Worm (Caenorhabditis elegans) whole organism, early embryonic: ENCODE data around the gene sri-47.
"Not testable (repeated sequence)": the region's sequence is repeated elsewhere in the genome, so short reads cannot be mapped to it uniquely, and the experiment has no call there.

ENCODE experiments used
- B0310.2 ChIP-seq: sonication (generic microtip); optimal IDR thresholded peaks from 2 replicates; lab custom pipeline; 2016; ENCODE audit warnings: mild to moderate bottlenecking, missing genetic modification characterization, missing compliant biosample characterization
- F13C5.2 ChIP-seq: sonication (generic microtip); optimal IDR thresholded peaks from 2 replicates; lab custom pipeline; 2017; ENCODE audit warnings: mild to moderate bottlenecking, missing genetic modification characterization, inconsistent platforms, missing compliant biosample characterization
- aly-1 ChIP-seq: sonication (generic microtip); optimal IDR thresholded peaks from 2 replicates; lab custom pipeline; 2016; ENCODE audit warnings: missing genetic modification characterization, missing compliant biosample characterization
- ama-1 ChIP-seq: fragments of 150-350 bp; optimal IDR thresholded peaks from 2 replicates; lab custom pipeline; 2014
- ceh-13 ChIP-seq: fragments of 200-800 bp; sonication (Bioruptor generic); optimal IDR thresholded peaks from 2 replicates; lab custom pipeline; 2018; ENCODE audit warnings: mild to moderate bottlenecking, missing genetic modification characterization, missing compliant biosample characterization
- ceh-36 ChIP-seq: sonication (generic microtip); optimal IDR thresholded peaks from 2 replicates; lab custom pipeline; 2016; ENCODE audit warnings: missing genetic modification characterization, inconsistent platforms, missing compliant biosample characterization
- ets-7 ChIP-seq: sonication (generic microtip); optimal IDR thresholded peaks from 2 replicates; lab custom pipeline; 2016; ENCODE audit warnings: missing genotype, missing genetic modification characterization, missing compliant biosample characterization
- flt-1 ChIP-seq: fragments of 200-800 bp; sonication (Bioruptor generic); IDR thresholded peaks from 2 replicates; pipeline ENCODE4 v1.3.6; 2022; ENCODE audit warnings: missing genetic modification characterization, missing compliant biosample characterization
- hmbx-1 ChIP-seq: sonication (generic microtip); optimal IDR thresholded peaks from 2 replicates; lab custom pipeline; 2016; ENCODE audit warnings: mild to moderate bottlenecking, missing genetic modification characterization, missing compliant biosample characterization
- hmg-4 ChIP-seq: fragments of 200-800 bp; sonication (Bioruptor generic); optimal IDR thresholded peaks from 2 replicates; lab custom pipeline; 2018; ENCODE audit warnings: mild to moderate bottlenecking, missing genetic modification characterization, missing compliant biosample characterization
- hnd-1 ChIP-seq: sonication (generic microtip); optimal IDR thresholded peaks from 2 replicates; lab custom pipeline; 2016; ENCODE audit warnings: missing genetic modification characterization, missing compliant biosample characterization
- pes-1 ChIP-seq: fragments of 200-800 bp; sonication (Bioruptor generic); IDR thresholded peaks from 2 replicates; pipeline ENCODE4 v1.3.6; 2022; ENCODE audit warnings: missing genetic modification reagents, missing genetic modification characterization, missing compliant biosample characterization
- scrt-1 ChIP-seq: fragments of 200-800 bp; sonication (Bioruptor generic); IDR thresholded peaks from 2 replicates; pipeline ENCODE4 v1.3.6; 2022; ENCODE audit warnings: missing genetic modification characterization, missing compliant biosample characterization
- sea-1 ChIP-seq: fragments of 200-800 bp; sonication (Bioruptor generic); conservative IDR thresholded peaks from 2 replicates; pipeline ENCODE4 v1.3.6; 2022; ENCODE audit warnings: missing genetic modification characterization, missing compliant biosample characterization
- tbx-11 ChIP-seq: fragments of 200-800 bp; sonication (Bioruptor generic); IDR thresholded peaks from 2 replicates; pipeline ENCODE4 v1.3.6; 2022; ENCODE audit warnings: missing genetic modification characterization, missing compliant biosample characterization
- tbx-37 ChIP-seq: fragments of 200-800 bp; sonication (Bioruptor generic); conservative IDR thresholded peaks from 2 replicates; pipeline ENCODE4 v1.3.6; 2022; ENCODE audit warnings: missing genetic modification reagents, missing genetic modification characterization, missing compliant biosample characterization
- tra-4 ChIP-seq: sonication (generic microtip); optimal IDR thresholded peaks from 2 replicates; lab custom pipeline; 2017; ENCODE audit warnings: missing genetic modification characterization, missing compliant biosample characterization

Gene sri-47

DNA sequence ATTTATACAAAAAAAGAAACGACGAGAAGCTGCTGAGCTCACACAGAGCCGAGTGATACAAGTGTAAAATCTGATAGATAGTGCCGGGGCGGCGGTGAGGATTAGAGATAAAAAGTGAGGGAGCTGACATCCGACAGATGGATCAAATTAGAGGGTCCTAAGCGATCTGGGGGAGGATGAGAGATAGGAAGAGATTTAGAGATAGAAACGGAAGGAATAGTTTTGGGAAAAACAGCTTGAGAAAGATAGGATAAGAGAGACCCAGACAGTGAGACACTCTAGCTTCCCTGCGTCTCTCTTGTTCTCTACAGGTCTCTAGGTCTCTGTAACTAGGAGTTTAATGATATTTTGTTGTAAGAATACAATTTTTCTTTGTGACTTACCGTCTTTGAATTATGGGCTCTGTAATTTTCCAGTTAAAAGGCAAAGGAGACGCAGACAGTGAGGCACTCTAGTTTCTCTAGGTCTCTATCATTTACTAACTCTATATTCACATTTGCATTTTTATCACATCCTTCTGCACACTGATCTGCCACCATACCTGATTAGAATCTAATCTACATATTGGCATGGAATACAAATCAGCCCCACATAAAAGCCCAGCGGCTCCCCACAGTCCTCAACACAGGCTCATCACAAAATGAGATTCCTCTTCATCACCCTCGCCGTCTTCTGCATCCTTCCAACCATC, 30.4 kb downstream of the sri-47 start, which contains the start of the genes sup-9 and nspf-1:
TSS of gene sup-9 (minus strand) at position 43 of the 691 bp plus-strand sequence.
TSS of gene nspf-1 (plus strand) at position 641 of the 691 bp plus-strand sequence.
- TF ChIP-seq flt-1 (GFP tag; lab: Robert Waterston, UW) (no peak), scrt-1 (GFP tag; lab: Robert Waterston, UW) (no peak), hnd-1 (tag; lab: Kevin White, UChicago) (no peak), ama-1 (lab: Kevin White, UChicago) (no peak), ceh-36 (tag; lab: Kevin White, UChicago) (no peak), B0310.2 (tag; lab: Kevin White, UChicago) (no peak), F13C5.2 (tag; lab: Kevin White, UChicago) (no peak), tbx-11 (no peak), ets-7 (tag; lab: Kevin White, UChicago) (no peak), tra-4 (tag; lab: Kevin White, UChicago) (no peak), aly-1 (tag; lab: Kevin White, UChicago) (no peak)

DNA sequence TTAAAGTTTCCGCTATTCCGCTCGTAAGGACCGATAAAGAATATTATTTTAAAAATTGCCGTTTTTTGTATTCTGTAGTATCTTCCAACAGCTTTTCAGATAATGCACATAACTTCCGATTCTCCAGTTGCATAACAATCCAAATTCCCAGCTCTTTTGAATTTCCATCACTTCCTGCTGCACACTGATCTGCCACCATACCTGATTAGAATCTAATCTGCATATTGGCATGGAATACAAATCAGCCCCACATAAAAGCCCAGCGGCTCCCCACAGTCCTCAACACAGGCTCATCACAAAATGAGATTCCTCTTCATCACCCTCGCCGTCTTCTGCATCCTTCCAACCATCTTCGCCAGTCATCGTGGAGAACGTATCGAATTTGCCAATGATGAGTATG, 31.9 kb downstream of the sri-47 start, which contains the start of gene nspf-2:
TSS of gene nspf-2 (plus strand) at position 301 of the 400 bp plus-strand sequence.
- TF ChIP-seq tbx-37 (GFP tag; lab: Robert Waterston, UW); B0310.2 (tag; lab: Kevin White, UChicago); pes-1 (GFP tag; lab: Robert Waterston, UW): not testable (repeated sequence)

DNA sequence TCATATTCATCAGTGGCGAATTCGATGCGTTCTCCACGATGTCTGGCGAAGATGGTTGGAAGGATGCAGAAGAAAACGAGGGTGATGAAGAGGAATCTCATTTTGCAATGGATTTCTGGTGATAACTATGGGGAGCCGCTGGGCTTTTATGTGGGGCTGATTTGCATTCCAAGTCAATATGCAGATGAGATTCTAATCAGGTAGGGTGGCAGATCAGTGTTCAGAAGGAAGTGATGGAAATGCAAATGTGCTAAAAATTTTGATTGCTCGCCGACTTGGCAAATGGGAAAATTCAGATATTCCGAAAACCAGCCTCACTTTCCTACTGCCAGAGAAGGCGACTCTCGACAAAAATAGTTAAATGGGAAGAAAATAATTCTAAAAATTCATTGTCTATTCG, 33.4 kb downstream of the sri-47 start, which contains the start of gene nspf-3:
TSS of gene nspf-3 (minus strand) at position 101 of the 400 bp plus-strand sequence.
- no peak for TF ChIP-seq aly-1 (tag; lab: Kevin White, UChicago)
- no peak for TF ChIP-seq tbx-37 (GFP tag; lab: Robert Waterston, UW)
- TF ChIP-seq hmbx-1, result no peak
- no peak for TF ChIP-seq hmg-4
- no peak for TF ChIP-seq pes-1 (GFP tag; lab: Robert Waterston, UW)
- no peak for TF ChIP-seq sea-1 (GFP tag; lab: Robert Waterston, UW)
- no peak for TF ChIP-seq ets-7 (tag; lab: Kevin White, UChicago)
- TF ChIP-seq scrt-1 (GFP tag; lab: Robert Waterston, UW), result no peak
- no peak for TF ChIP-seq tra-4 (tag; lab: Kevin White, UChicago)
- TF ChIP-seq flt-1 (GFP tag; lab: Robert Waterston, UW), result no peak
- no peak for TF ChIP-seq hnd-1 (tag; lab: Kevin White, UChicago)
- TF ChIP-seq F13C5.2 (tag; lab: Kevin White, UChicago), result no peak

DNA sequence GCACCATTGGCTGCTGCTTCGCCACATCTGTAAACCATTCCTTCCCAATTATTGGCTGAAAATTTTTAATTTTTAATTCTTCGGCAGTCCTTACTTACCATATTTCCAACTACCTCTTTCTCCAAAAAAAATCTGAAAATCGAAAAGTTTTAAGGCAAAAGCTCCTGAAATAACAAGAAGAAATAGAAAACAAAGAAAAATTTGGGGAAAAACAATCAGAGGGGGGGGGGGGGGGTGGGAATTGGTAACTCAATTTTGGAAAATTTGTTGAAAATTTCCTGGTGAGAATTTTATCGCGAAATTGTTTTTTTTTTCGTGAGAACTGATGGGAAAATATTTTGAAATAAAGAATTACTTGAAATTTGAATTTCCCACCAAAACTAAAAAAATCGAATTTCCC, 35.8 kb downstream of the sri-47 start, which contains the start of gene set-11:
TSS of gene set-11 (minus strand) at position 101 of the 400 bp plus-strand sequence.
- TF ChIP-seq ets-7 (tag; lab: Kevin White, UChicago) (no peak), tbx-11 (no peak), tbx-37 (GFP tag; lab: Robert Waterston, UW) (no peak), B0310.2 (tag; lab: Kevin White, UChicago) (no peak), hmg-4 (no peak), sea-1 (GFP tag; lab: Robert Waterston, UW) (no peak), scrt-1 (GFP tag; lab: Robert Waterston, UW) (no peak), pes-1 (GFP tag; lab: Robert Waterston, UW) (no peak), ceh-36 (tag; lab: Kevin White, UChicago) (no peak), ama-1 (lab: Kevin White, UChicago) (no peak), hnd-1 (tag; lab: Kevin White, UChicago) (no peak), flt-1 (GFP tag; lab: Robert Waterston, UW) (no peak), aly-1 (tag; lab: Kevin White, UChicago) (no peak), hmbx-1 (no peak)

DNA sequence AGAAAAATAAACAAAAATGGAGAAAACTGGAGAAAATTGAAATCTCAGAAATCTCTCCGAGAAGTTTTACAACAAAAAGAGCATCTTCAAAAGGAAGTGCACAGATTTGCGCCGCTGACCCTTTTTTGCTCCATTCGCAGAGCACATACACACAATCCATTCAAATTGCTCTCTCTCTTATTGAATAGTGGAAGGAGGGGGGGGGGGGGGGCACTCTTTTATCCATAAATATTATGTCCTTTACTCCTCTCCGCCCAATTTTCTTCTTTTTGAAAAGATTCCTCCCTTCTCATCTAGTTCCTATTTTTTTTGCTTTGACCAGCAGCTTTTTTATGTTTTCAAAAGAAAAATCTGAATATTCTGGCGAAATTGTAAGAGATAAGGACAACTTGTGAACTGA, 38.4 kb downstream of the sri-47 start:
- TF ChIP-seq pes-1 (GFP tag; lab: Robert Waterston, UW) (no peak), hmg-4 (no peak), B0310.2 (tag; lab: Kevin White, UChicago) (no peak), ceh-13 (GFP tag; lab: Kevin White, UChicago) (no peak), flt-1 (GFP tag; lab: Robert Waterston, UW) (no peak), tbx-11 (no peak), hnd-1 (tag; lab: Kevin White, UChicago) (no peak), aly-1 (tag; lab: Kevin White, UChicago) (no peak), F13C5.2 (tag; lab: Kevin White, UChicago) (no peak), ets-7 (tag; lab: Kevin White, UChicago) (no peak), sea-1 (GFP tag; lab: Robert Waterston, UW) (no peak), tra-4 (tag; lab: Kevin White, UChicago) (no peak), hmbx-1 (no peak), ama-1 (lab: Kevin White, UChicago) (no peak), ceh-36 (tag; lab: Kevin White, UChicago) (no peak), tbx-37 (GFP tag; lab: Robert Waterston, UW) (no peak), scrt-1 (GFP tag; lab: Robert Waterston, UW) (no peak)

DNA sequence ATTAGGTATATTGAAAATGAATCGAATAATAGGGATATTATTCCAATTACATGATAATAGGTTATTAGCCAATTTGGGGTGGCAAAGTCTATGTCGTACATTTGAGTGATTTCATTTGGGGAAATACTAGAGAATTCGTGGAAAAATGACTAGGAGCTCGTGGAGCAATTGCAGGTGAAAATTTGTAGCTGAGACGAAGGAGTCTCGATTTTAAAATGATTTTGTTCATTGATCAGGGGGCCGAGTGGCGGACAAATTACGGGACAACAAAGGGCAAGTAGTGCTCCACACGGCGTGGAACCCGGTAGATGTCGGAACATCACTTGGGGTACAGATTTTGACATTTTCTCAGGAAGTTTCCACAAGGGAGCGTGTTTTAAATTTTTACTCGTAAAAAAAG, 41.7 kb downstream of the sri-47 start, which contains the start of gene sri-62:
TSS of gene sri-62 (minus strand) at position 101 of the 400 bp plus-strand sequence.
- TF ChIP-seq tbx-11 (no peak), hmbx-1 (no peak), hnd-1 (tag; lab: Kevin White, UChicago) (no peak), hmg-4 (no peak), ceh-13 (GFP tag; lab: Kevin White, UChicago) (no peak), ama-1 (lab: Kevin White, UChicago) (no peak), ets-7 (tag; lab: Kevin White, UChicago) (no peak), scrt-1 (GFP tag; lab: Robert Waterston, UW) (no peak), tra-4 (tag; lab: Kevin White, UChicago) (no peak), flt-1 (GFP tag; lab: Robert Waterston, UW) (no peak), F13C5.2 (tag; lab: Kevin White, UChicago) (no peak), B0310.2 (tag; lab: Kevin White, UChicago) (no peak)
